Fruit fly (Drosophila melanogaster) whole organism, embryonic: ENCODE results near the gene Pgant8.

Experiments used
- Antp ChIP-seq: fragments of 200-800 bp; sonication (Bioruptor generic); optimal IDR thresholded peaks from 3 replicates; lab custom pipeline; 2016; ENCODE audit warnings: missing biosample characterization, missing genetic modification characterization
- CG10147 ChIP-seq: fragments of 200-800 bp; sonication (Bioruptor generic); optimal IDR thresholded peaks from 2 replicates; lab custom pipeline; 2019; ENCODE audit warnings: missing biosample characterization, mild to moderate bottlenecking, missing genetic modification characterization, moderate library complexity
- CG10979 ChIP-seq: fragments of 200-800 bp; sonication (Bioruptor generic); optimal IDR thresholded peaks from 2 replicates; lab custom pipeline; 2018; ENCODE audit warnings: missing biosample characterization, mild to moderate bottlenecking, missing genetic modification characterization, moderate library complexity
- CG12104 ChIP-seq: fragments of 200-800 bp; sonication (Bioruptor generic); optimal IDR thresholded peaks from 3 replicates; lab custom pipeline; 2016; ENCODE audit warnings: missing biosample characterization, missing genetic modification characterization
- CG14014 ChIP-seq: fragments of 200-800 bp; sonication (Bioruptor generic); IDR thresholded peaks from 2 replicates; pipeline ENCODE4 v1.3.6; 2022; ENCODE audit warnings: missing biosample characterization, missing genetic modification characterization
- CG14860 ChIP-seq: fragments of 200-800 bp; sonication (Bioruptor generic); IDR thresholded peaks from 3 replicates; pipeline ENCODE4 v1.3.6; 2022; ENCODE audit warnings: missing biosample characterization, missing genetic modification characterization; ENCODE audit not compliant: partially characterized antibody
- CG1602 ChIP-seq: fragments of 200-800 bp; sonication (Bioruptor generic); optimal IDR thresholded peaks from 3 replicates; lab custom pipeline; 2016; ENCODE audit warnings: missing biosample characterization, missing genetic modification characterization
- CG1647 ChIP-seq: fragments of 200-800 bp; sonication (Bioruptor generic); optimal IDR thresholded peaks from 3 replicates; lab custom pipeline; 2016; ENCODE audit warnings: missing biosample characterization, missing genetic modification characterization
- CG17359 ChIP-seq: fragments of 200-800 bp; sonication (Bioruptor generic); optimal IDR thresholded peaks from 3 replicates; lab custom pipeline; 2018; ENCODE audit warnings: missing biosample characterization, mild to moderate bottlenecking, missing genetic modification characterization, moderate library complexity
- CG2889 ChIP-seq: fragments of 200-800 bp; sonication (Bioruptor generic); IDR thresholded peaks from 3 replicates; pipeline ENCODE4 v1.3.6; 2022; ENCODE audit warnings: missing biosample characterization, missing genetic modification characterization
- CG31388 ChIP-seq: fragments of 200-800 bp; sonication (Bioruptor generic); optimal IDR thresholded peaks from 2 replicates; lab custom pipeline; 2016; ENCODE audit warnings: missing biosample characterization, missing genetic modification characterization
- CG34422 ChIP-seq: fragments of 200-800 bp; sonication (Bioruptor generic); IDR thresholded peaks from 3 replicates; pipeline ENCODE4 v1.3.6; 2022; ENCODE audit warnings: missing biosample characterization, missing genetic modification characterization
- CG42726 ChIP-seq: fragments of 200-800 bp; sonication (Bioruptor generic); IDR thresholded peaks from 2 replicates; pipeline ENCODE4 v1.3.6; 2022; ENCODE audit warnings: missing biosample characterization, missing genetic modification characterization; ENCODE audit not compliant: partially characterized antibody
- CG4360 ChIP-seq: fragments of 200-800 bp; sonication (Bioruptor generic); IDR thresholded peaks from 2 replicates; pipeline ENCODE4 v1.3.6; 2022; ENCODE audit warnings: missing biosample characterization, missing genetic modification characterization
- CG4707 ChIP-seq: fragments of 200-800 bp; sonication (Bioruptor generic); optimal IDR thresholded peaks from 2 replicates; lab custom pipeline; 2018; ENCODE audit warnings: missing biosample characterization, mild to moderate bottlenecking, missing genetic modification characterization, moderate library complexity
- CG6272 ChIP-seq: fragments of 200-800 bp; sonication (Bioruptor generic); IDR thresholded peaks from 2 replicates; pipeline ENCODE4 v1.3.6; 2022; ENCODE audit warnings: missing biosample characterization, missing genetic modification characterization
- CG6683 ChIP-seq: fragments of 200-800 bp; sonication (Bioruptor generic); optimal IDR thresholded peaks from 2 replicates; lab custom pipeline; 2017; ENCODE audit warnings: missing biosample characterization, mild to moderate bottlenecking, missing genetic modification characterization, missing genetic modification reagents
- CG6791 ChIP-seq: fragments of 200-800 bp; sonication (Bioruptor generic); IDR thresholded peaks from 3 replicates; pipeline ENCODE4 v1.3.6; 2022; ENCODE audit warnings: missing biosample characterization, missing genetic modification characterization; ENCODE audit not compliant: partially characterized antibody
- CG7372 ChIP-seq: fragments of 200-800 bp; sonication (Bioruptor generic); IDR thresholded peaks from 2 replicates; pipeline ENCODE4 v1.3.6; 2022; ENCODE audit warnings: missing biosample characterization, missing genetic modification characterization
- CG9876 ChIP-seq: fragments of 200-800 bp; sonication (Bioruptor generic); optimal IDR thresholded peaks from 2 replicates; lab custom pipeline; 2016; ENCODE audit warnings: missing biosample characterization, missing genetic modification characterization
- Deaf1 ChIP-seq: fragments of 200-800 bp; optimal IDR thresholded peaks from 3 replicates; lab custom pipeline; 2019; ENCODE audit warnings: missing biosample characterization, mild to moderate bottlenecking, missing genetic modification characterization, moderate library complexity
- Ets65A ChIP-seq: fragments of 200-800 bp; sonication (Bioruptor generic); peaks from one replicate; lab custom pipeline; 2016; ENCODE audit warnings: missing biosample characterization, missing genetic modification characterization
- Hand ChIP-seq: fragments of 200-800 bp; sonication (Bioruptor generic); optimal IDR thresholded peaks from 2 replicates; lab custom pipeline; 2017; ENCODE audit warnings: mild to moderate bottlenecking, missing biosample characterization, missing genetic modification reagents, missing genetic modification characterization
- Hmx ChIP-seq: fragments of 200-800 bp; sonication (Bioruptor generic); optimal IDR thresholded peaks from 2 replicates; lab custom pipeline; 2016; ENCODE audit warnings: missing biosample characterization, missing genetic modification characterization
- Hr39 ChIP-seq: fragments of >200 bp; optimal IDR thresholded peaks from 2 replicates; lab custom pipeline; 2017
- MESR4 ChIP-seq: fragments of 200-800 bp; sonication (Bioruptor generic); optimal IDR thresholded peaks from 2 replicates; lab custom pipeline; 2018; ENCODE audit warnings: missing biosample characterization, mild to moderate bottlenecking, missing genetic modification characterization, moderate library complexity
- Max ChIP-seq: fragments of 200-800 bp; sonication (Bioruptor generic); optimal IDR thresholded peaks from 2 replicates; lab custom pipeline; 2016; ENCODE audit warnings: missing biosample characterization, mild to moderate bottlenecking, missing genetic modification characterization
- Mes4 ChIP-seq: fragments of 200-800 bp; sonication (Bioruptor generic); optimal IDR thresholded peaks from 2 replicates; lab custom pipeline; 2016; ENCODE audit warnings: missing biosample characterization, missing genetic modification characterization
- NFAT ChIP-seq: fragments of 200-800 bp; sonication (Bioruptor generic); IDR thresholded peaks from 2 replicates; pipeline ENCODE4 v1.3.6; 2022; ENCODE audit warnings: missing biosample characterization, missing genetic modification characterization
- NK7.1 ChIP-seq: fragments of 200-800 bp; sonication (Bioruptor generic); optimal IDR thresholded peaks from 3 replicates; lab custom pipeline; 2016; ENCODE audit warnings: missing biosample characterization, missing genetic modification characterization
- Nf-YB ChIP-seq: fragments of 200-800 bp; sonication (Bioruptor generic); optimal IDR thresholded peaks from 3 replicates; lab custom pipeline; 2019; ENCODE audit warnings: missing biosample characterization, mild to moderate bottlenecking, missing genetic modification characterization, moderate library complexity
- Oli ChIP-seq: fragments of 200-800 bp; sonication (Bioruptor generic); optimal IDR thresholded peaks from 2 replicates; lab custom pipeline; 2018; ENCODE audit warnings: missing biosample characterization, mild to moderate bottlenecking, missing genetic modification characterization, moderate library complexity
- Rx ChIP-seq: fragments of 200-800 bp; sonication (Bioruptor generic); IDR thresholded peaks from 2 replicates; pipeline ENCODE4 v1.3.6; 2022; ENCODE audit warnings: missing biosample characterization, missing genetic modification characterization
- ap ChIP-seq: fragments of 200-800 bp; sonication (Bioruptor generic); IDR thresholded peaks from 2 replicates; pipeline ENCODE4 v1.3.6; 2022; ENCODE audit warnings: missing biosample characterization, missing genetic modification characterization
- crc ChIP-seq: fragments of 200-800 bp; sonication (Bioruptor generic); optimal IDR thresholded peaks from 2 replicates; lab custom pipeline; 2016; ENCODE audit warnings: missing biosample characterization, missing genetic modification characterization
- ems ChIP-seq: fragments of 200-800 bp; sonication (Bioruptor generic); optimal IDR thresholded peaks from 3 replicates; lab custom pipeline; 2016; ENCODE audit warnings: missing biosample characterization, missing genetic modification characterization
- en ChIP-seq: fragments of 200-800 bp; sonication (Bioruptor generic); optimal IDR thresholded peaks from 2 replicates; lab custom pipeline; 2016; ENCODE audit warnings: missing biosample characterization, missing genetic modification characterization
- esg ChIP-seq: fragments of 200-800 bp; sonication (Bioruptor generic); conservative IDR thresholded peaks from 2 replicates; pipeline ENCODE4 v1.3.6; 2022; ENCODE audit warnings: missing biosample characterization, missing genetic modification characterization
- gem ChIP-seq: fragments of 200-800 bp; sonication (Bioruptor generic); optimal IDR thresholded peaks from 2 replicates; lab custom pipeline; 2019; ENCODE audit warnings: missing biosample characterization, mild to moderate bottlenecking, missing genetic modification characterization, moderate library complexity
- hb ChIP-seq: fragments of 200-800 bp; sonication (Bioruptor generic); IDR thresholded peaks from 3 replicates; pipeline ENCODE4 v1.3.6; 2022; ENCODE audit warnings: missing biosample characterization, missing genetic modification characterization; ENCODE audit not compliant: partially characterized antibody
- ken ChIP-seq: fragments of 200-800 bp; sonication (Bioruptor generic); IDR thresholded peaks from 3 replicates; pipeline ENCODE4 v1.3.6; 2022; ENCODE audit warnings: missing biosample characterization, missing genetic modification characterization
- lov ChIP-seq, 2 experiments: fragments of 200-800 bp in 1 of 2; fragments of >200 bp in 1 of 2; sonication (Bioruptor generic) in 1 of 2; IDR thresholded peaks in 1 of 2; optimal IDR thresholded peaks in 1 of 2; 2 replicates in 1 of 2; 3 replicates in 1 of 2; pipeline versions ENCODE4 v1.3.6 to Lab custom; 2017 to 2022; ENCODE audit warnings: missing biosample characterization in 1 of 2, missing genetic modification characterization in 1 of 2
- mam ChIP-seq: fragments of 200-800 bp; sonication (Bioruptor generic); optimal IDR thresholded peaks from 3 replicates; lab custom pipeline; 2016; ENCODE audit warnings: missing biosample characterization, missing genetic modification characterization
- oc ChIP-seq: fragments of 200-800 bp; sonication (Bioruptor generic); optimal IDR thresholded peaks from 2 replicates; lab custom pipeline; 2018; ENCODE audit warnings: missing biosample characterization, mild to moderate bottlenecking, missing genetic modification characterization, moderate library complexity
- pros ChIP-seq: fragments of 200-800 bp; sonication (Bioruptor generic); optimal IDR thresholded peaks from 3 replicates; lab custom pipeline; 2019; ENCODE audit warnings: missing biosample characterization, mild to moderate bottlenecking, missing genetic modification characterization, moderate library complexity
- pum ChIP-seq: fragments of 200-800 bp; sonication (Bioruptor generic); optimal IDR thresholded peaks from 2 replicates; lab custom pipeline; 2016; ENCODE audit warnings: missing biosample characterization, missing genetic modification characterization
- rib ChIP-seq: fragments of 200-800 bp; sonication (Bioruptor generic); IDR thresholded peaks from 2 replicates; pipeline ENCODE4 v1.3.6; 2022; ENCODE audit warnings: missing biosample characterization, missing genetic modification characterization
- sc ChIP-seq, 3 experiments: fragments of >200 bp in 2 of 3; fragments of 200-800 bp in 1 of 3; sonication (Bioruptor generic) in 1 of 3; optimal IDR thresholded peaks; 2 replicates in 2 of 3; 3 replicates in 1 of 3; lab custom pipeline; 2017; ENCODE audit warnings: mild to moderate bottlenecking in 1 of 3, missing biosample characterization in 1 of 3, missing genetic modification characterization in 1 of 3, missing genetic modification reagents in 1 of 3
- slou ChIP-seq: fragments of 200-800 bp; sonication (Bioruptor generic); optimal IDR thresholded peaks from 3 replicates; lab custom pipeline; 2016; ENCODE audit warnings: missing biosample characterization, missing genetic modification characterization
- tgo ChIP-seq: fragments of 200-800 bp; sonication (Bioruptor generic); IDR thresholded peaks from 3 replicates; pipeline ENCODE4 v1.3.6; 2022; ENCODE audit warnings: missing biosample characterization, missing genetic modification characterization
- unc-4 ChIP-seq: fragments of 200-800 bp; sonication (Bioruptor generic); IDR thresholded peaks from 2 replicates; pipeline ENCODE4 v1.3.6; 2022; ENCODE audit warnings: missing biosample characterization, missing genetic modification characterization; ENCODE audit not compliant: partially characterized antibody
- zen ChIP-seq: fragments of 200-800 bp; sonication (Bioruptor generic); optimal IDR thresholded peaks from 3 replicates; lab custom pipeline; 2018; ENCODE audit warnings: missing biosample characterization, mild to moderate bottlenecking, missing genetic modification characterization, moderate library complexity

Gene Pgant8

dm6 chr3L:15670455-15670854 is 13.2 kb upstream of the Pgant8 start (continued):
- TF ChIP-seq Deaf1 (tag; lab: Kevin White, UChicago) (no peak), sc (optimal IDR thresholded peaks at IDR 0.05; lab: Kevin White, UChicago) (no peak), sc (GFP tag; optimal IDR thresholded peaks at IDR 0.05; lab: Kevin White, UChicago) (no peak), Hr39 (lab: Kevin White, UChicago) (no peak), esg (no peak), CG17359 (no peak), Ets65A (GFP tag; lab: Kevin White, UChicago) (no peak), CG6683 (GFP tag; lab: Kevin White, UChicago) (no peak), CG2889 (GFP tag; lab: Robert Waterston, UW) (no peak), pros (GFP tag; lab: Kevin White, UChicago) (no peak), slou (no peak), gem (tag; lab: Kevin White, UChicago) (peak; percentile 62), CG1647 (GFP tag; lab: Kevin White, UChicago) (no peak), crc (GFP tag; lab: Kevin White, UChicago) (no peak), CG6272 (GFP tag; lab: Robert Waterston, UW) (no peak), ems (no peak), Hand (GFP tag; lab: Kevin White, UChicago) (no peak), CG34422 (GFP tag; lab: Robert Waterston, UW) (no peak), Antp (GFP tag; lab: Kevin White, UChicago) (no peak), CG9876 (no peak), zen (peak; percentile 73), pum (GFP tag; lab: Kevin White, UChicago) (no peak), CG10147 (no peak), ken (GFP tag; lab: Robert Waterston, UW) (no peak), en (no peak), CG7372 (GFP tag; lab: Robert Waterston, UW) (no peak), hb (GFP tag; lab: Robert Waterston, UW) (no peak), Mes4 (GFP tag; lab: Kevin White, UChicago) (no peak), mam (GFP tag; lab: Kevin White, UChicago) (no peak), rib (no peak), CG31388 (GFP tag; lab: Kevin White, UChicago) (no peak), CG4360 (no peak), NFAT (GFP tag; lab: Robert Waterston, UW) (no peak), CG4707 (GFP tag; lab: Kevin White, UChicago) (no peak), CG12104 (GFP tag; lab: Kevin White, UChicago) (no peak), Rx (GFP tag; lab: Robert Waterston, UW) (no peak), Hmx (GFP tag; lab: Kevin White, UChicago) (no peak), tgo (no peak), CG1602 (GFP tag; lab: Kevin White, UChicago) (no peak), lov (optimal IDR thresholded peaks at IDR 0.05; lab: Kevin White, UChicago) (no peak), lov (GFP tag; IDR thresholded peaks at IDR 0.05; lab: Robert Waterston, UW) (no peak), Nf-YB (GFP tag; lab: Kevin White, UChicago) (peak; percentile 5), MESR4 (no peak), CG42726 (GFP tag; lab: Robert Waterston, UW) (no peak), oc (tag; lab: Kevin White, UChicago) (no peak), NK7.1 (GFP tag; lab: Kevin White, UChicago) (no peak), CG6791 (no peak), ap (GFP tag; lab: Robert Waterston, UW) (no peak), Max (GFP tag; lab: Kevin White, UChicago) (no peak), CG10979 (tag; lab: Kevin White, UChicago) (peak; percentile 76), unc-4 (GFP tag; lab: Robert Waterston, UW) (no peak), Oli (tag; lab: Kevin White, UChicago) (no peak), CG14860 (GFP tag; lab: Robert Waterston, UW) (no peak), CG14014 (GFP tag; lab: Robert Waterston, UW) (no peak)
